Fruit fly (Drosophila melanogaster) whole organism, embryonic: Measurements from ENCODE around the gene CG15877.

ENCODE experiments used
- Aef1 ChIP-seq: fragments of 200-800 bp; sonication (Bioruptor generic); IDR thresholded peaks from 3 replicates; pipeline ENCODE4 v1.3.6; 2022; ENCODE audit warnings: missing biosample characterization, missing genetic modification characterization
- B-H1 ChIP-seq: fragments of 200-800 bp; sonication (Bioruptor generic); IDR thresholded peaks from 3 replicates; pipeline ENCODE4 v1.3.6; 2022; ENCODE audit warnings: missing biosample characterization, missing genetic modification characterization
- Blimp-1 ChIP-seq: fragments of 200-800 bp; sonication (Bioruptor generic); optimal IDR thresholded peaks from 3 replicates; lab custom pipeline; 2018; ENCODE audit warnings: missing biosample characterization, missing genetic modification characterization, mild to moderate bottlenecking, moderate library complexity, missing genetic modification reagents
- CG10543 ChIP-seq: fragments of 200-800 bp; sonication (Bioruptor generic); optimal IDR thresholded peaks from 3 replicates; lab custom pipeline; 2017; ENCODE audit warnings: missing biosample characterization, mild to moderate bottlenecking, missing genetic modification characterization, moderate library complexity
- CG11085 ChIP-seq: fragments of 200-800 bp; sonication (Bioruptor generic); IDR thresholded peaks from 2 replicates; pipeline ENCODE4 v1.3.6; 2022; ENCODE audit warnings: missing biosample characterization, missing genetic modification characterization
- CG14710 ChIP-seq: fragments of 200-800 bp; sonication (Bioruptor generic); optimal IDR thresholded peaks from 3 replicates; lab custom pipeline; 2019; ENCODE audit warnings: missing biosample characterization, mild to moderate bottlenecking, missing genetic modification characterization, moderate library complexity
- CG16863 ChIP-seq: fragments of 200-800 bp; sonication (Bioruptor generic); optimal IDR thresholded peaks from 3 replicates; lab custom pipeline; 2016; ENCODE audit warnings: missing biosample characterization, missing genetic modification characterization
- CG1832 ChIP-seq: fragments of 200-800 bp; sonication (Bioruptor generic); optimal IDR thresholded peaks from 2 replicates; lab custom pipeline; 2017; ENCODE audit warnings: missing biosample characterization, mild to moderate bottlenecking, missing genetic modification characterization, inconsistent platforms
- CG18599 ChIP-seq: fragments of 200-800 bp; sonication (Bioruptor generic); optimal IDR thresholded peaks from 3 replicates; lab custom pipeline; 2017; ENCODE audit warnings: missing biosample characterization, missing genetic modification characterization, mild to moderate bottlenecking, moderate library complexity, missing genetic modification reagents
- CG18619 ChIP-seq: fragments of 200-800 bp; sonication (Bioruptor generic); optimal IDR thresholded peaks from 3 replicates; lab custom pipeline; 2017; ENCODE audit warnings: missing biosample characterization, mild to moderate bottlenecking, missing genetic modification characterization
- CG30403 ChIP-seq: fragments of 200-800 bp; sonication (Bioruptor generic); optimal IDR thresholded peaks from 3 replicates; lab custom pipeline; 2016; ENCODE audit warnings: missing biosample characterization, missing genetic modification characterization
- CG3281 ChIP-seq: fragments of 200-800 bp; sonication (Bioruptor generic); optimal IDR thresholded peaks from 3 replicates; lab custom pipeline; 2017; ENCODE audit warnings: missing biosample characterization, mild to moderate bottlenecking, missing genetic modification characterization
- CG3407 ChIP-seq: fragments of 200-800 bp; sonication (Bioruptor generic); optimal IDR thresholded peaks from 2 replicates; lab custom pipeline; 2018; ENCODE audit warnings: missing biosample characterization, mild to moderate bottlenecking, missing genetic modification characterization
- CG34376 ChIP-seq: fragments of 200-800 bp; sonication (Bioruptor generic); optimal IDR thresholded peaks from 2 replicates; lab custom pipeline; 2018; ENCODE audit warnings: missing biosample characterization, mild to moderate bottlenecking, missing genetic modification characterization
- CG3995 ChIP-seq: fragments of 200-800 bp; sonication (Bioruptor generic); optimal IDR thresholded peaks from 3 replicates; lab custom pipeline; 2016; ENCODE audit warnings: missing biosample characterization, missing genetic modification characterization
- CG4707 ChIP-seq: fragments of 200-800 bp; sonication (Bioruptor generic); optimal IDR thresholded peaks from 2 replicates; lab custom pipeline; 2018; ENCODE audit warnings: missing biosample characterization, mild to moderate bottlenecking, missing genetic modification characterization, moderate library complexity
- CG5245 ChIP-seq: fragments of 200-800 bp; sonication (Bioruptor generic); optimal IDR thresholded peaks from 3 replicates; lab custom pipeline; 2016; ENCODE audit warnings: missing biosample characterization, missing genetic modification characterization
- CG6175 ChIP-seq: fragments of 200-800 bp; sonication (Bioruptor generic); IDR thresholded peaks from 3 replicates; pipeline ENCODE4 v1.3.6; 2022; ENCODE audit warnings: missing biosample characterization, missing genetic modification characterization
- CG6272 ChIP-seq: fragments of 200-800 bp; sonication (Bioruptor generic); IDR thresholded peaks from 2 replicates; pipeline ENCODE4 v1.3.6; 2022; ENCODE audit warnings: missing biosample characterization, missing genetic modification characterization
- CG6683 ChIP-seq: fragments of 200-800 bp; sonication (Bioruptor generic); optimal IDR thresholded peaks from 2 replicates; lab custom pipeline; 2017; ENCODE audit warnings: missing biosample characterization, mild to moderate bottlenecking, missing genetic modification characterization, missing genetic modification reagents
- CG7271 ChIP-seq: fragments of 200-800 bp; sonication (Bioruptor generic); optimal IDR thresholded peaks from 2 replicates; lab custom pipeline; 2018; ENCODE audit warnings: missing biosample characterization, mild to moderate bottlenecking, missing genetic modification characterization, moderate library complexity
- CG7839 ChIP-seq: fragments of 200-800 bp; sonication (Bioruptor generic); optimal IDR thresholded peaks from 3 replicates; lab custom pipeline; 2018; ENCODE audit warnings: missing biosample characterization, mild to moderate bottlenecking, missing genetic modification characterization, moderate library complexity
- CG8281 ChIP-seq: fragments of 200-800 bp; sonication (Bioruptor generic); optimal IDR thresholded peaks from 2 replicates; lab custom pipeline; 2018; ENCODE audit warnings: missing biosample characterization, mild to moderate bottlenecking, missing genetic modification characterization, moderate library complexity
- CG8478 ChIP-seq: fragments of >200 bp; optimal IDR thresholded peaks from 2 replicates; lab custom pipeline; 2018
- CG9437 ChIP-seq: fragments of 200-800 bp; sonication (Bioruptor generic); optimal IDR thresholded peaks from 2 replicates; lab custom pipeline; 2018; ENCODE audit warnings: missing biosample characterization, mild to moderate bottlenecking, missing genetic modification characterization
- CG9932 ChIP-seq: fragments of 200-800 bp; sonication (Bioruptor generic); IDR thresholded peaks from 2 replicates; pipeline ENCODE4 v1.3.6; 2022; ENCODE audit warnings: missing biosample characterization, missing genetic modification characterization
- CHES-1-like ChIP-seq: fragments of 200-800 bp; sonication (Bioruptor generic); optimal IDR thresholded peaks from 2 replicates; lab custom pipeline; 2016; ENCODE audit warnings: missing biosample characterization, missing genetic modification characterization
- Dll ChIP-seq: fragments of 200-800 bp; sonication (Bioruptor generic); IDR thresholded peaks from 4 replicates; pipeline ENCODE4 v1.3.6; 2022; ENCODE audit warnings: missing biosample characterization, missing genetic modification characterization; ENCODE audit not compliant: partially characterized antibody
- Dp ChIP-seq: fragments of 200-800 bp; sonication (Bioruptor generic); optimal IDR thresholded peaks from 2 replicates; lab custom pipeline; 2018; ENCODE audit warnings: missing biosample characterization, mild to moderate bottlenecking, missing genetic modification characterization, moderate library complexity
- HLHmδ ChIP-seq: fragments of 200-800 bp; sonication (Bioruptor generic); optimal IDR thresholded peaks from 2 replicates; lab custom pipeline; 2018; ENCODE audit warnings: missing biosample characterization, mild to moderate bottlenecking, missing genetic modification characterization, moderate library complexity
- Hey ChIP-seq: fragments of 200-800 bp; sonication (Bioruptor generic); optimal IDR thresholded peaks from 3 replicates; lab custom pipeline; 2018; ENCODE audit warnings: missing biosample characterization, mild to moderate bottlenecking, missing genetic modification characterization
- HmgZ ChIP-seq: fragments of 200-800 bp; sonication (Bioruptor generic); optimal IDR thresholded peaks from 2 replicates; lab custom pipeline; 2018; ENCODE audit warnings: missing biosample characterization, mild to moderate bottlenecking, missing genetic modification characterization
- Hr39 ChIP-seq: fragments of >200 bp; optimal IDR thresholded peaks from 2 replicates; lab custom pipeline; 2017
- Hr51 ChIP-seq, 2 experiments: fragments of 200-800 bp; sonication (Bioruptor generic); optimal IDR thresholded peaks; 2 replicates in 1 of 2; 3 replicates in 1 of 2; lab custom pipeline; 2016 to 2018; ENCODE audit warnings: missing biosample characterization in 2 of 2, missing genetic modification characterization in 2 of 2, mild to moderate bottlenecking in 1 of 2, moderate library complexity in 1 of 2
- Lhr ChIP-seq: fragments of 200-800 bp; sonication (Bioruptor generic); optimal IDR thresholded peaks from 3 replicates; lab custom pipeline; 2017; ENCODE audit warnings: mild to moderate bottlenecking, missing biosample characterization, missing genetic modification reagents, missing genetic modification characterization
- Lpt ChIP-seq: fragments of >200 bp; optimal IDR thresholded peaks from 2 replicates; lab custom pipeline; 2018; ENCODE audit warnings: missing biosample characterization, missing genetic modification characterization
- MTF-1 ChIP-seq: fragments of 200-800 bp; sonication (Bioruptor generic); optimal IDR thresholded peaks from 2 replicates; lab custom pipeline; 2018; ENCODE audit warnings: missing biosample characterization, mild to moderate bottlenecking, missing genetic modification characterization, borderline replicate concordance
- Max ChIP-seq: fragments of 200-800 bp; sonication (Bioruptor generic); optimal IDR thresholded peaks from 2 replicates; lab custom pipeline; 2016; ENCODE audit warnings: missing biosample characterization, mild to moderate bottlenecking, missing genetic modification characterization
- Mes4 ChIP-seq: fragments of 200-800 bp; sonication (Bioruptor generic); optimal IDR thresholded peaks from 2 replicates; lab custom pipeline; 2016; ENCODE audit warnings: missing biosample characterization, missing genetic modification characterization
- Neu2 ChIP-seq: fragments of 200-800 bp; sonication (Bioruptor generic); optimal IDR thresholded peaks from 3 replicates; lab custom pipeline; 2016; ENCODE audit warnings: missing biosample characterization, missing genetic modification characterization, borderline replicate concordance
- Nf-YB ChIP-seq: fragments of 200-800 bp; sonication (Bioruptor generic); optimal IDR thresholded peaks from 3 replicates; lab custom pipeline; 2019; ENCODE audit warnings: missing biosample characterization, mild to moderate bottlenecking, missing genetic modification characterization, moderate library complexity
- Optix ChIP-seq: fragments of 200-800 bp; sonication (Bioruptor generic); IDR thresholded peaks from 3 replicates; pipeline ENCODE4 v1.3.6; 2022; ENCODE audit warnings: missing biosample characterization, missing genetic modification characterization
- bcd ChIP-seq: fragments of 200-800 bp; sonication (Bioruptor generic); optimal IDR thresholded peaks from 2 replicates; lab custom pipeline; 2017; ENCODE audit warnings: missing biosample characterization, mild to moderate bottlenecking, missing genetic modification characterization
- btn ChIP-seq: fragments of 200-800 bp; sonication (Bioruptor generic); optimal IDR thresholded peaks from 2 replicates; lab custom pipeline; 2016; ENCODE audit warnings: missing biosample characterization, missing genetic modification characterization
- chm ChIP-seq: fragments of 200-800 bp; sonication (Bioruptor generic); IDR thresholded peaks from 2 replicates; pipeline ENCODE4 v1.3.6; 2022; ENCODE audit warnings: missing biosample characterization, missing genetic modification characterization
- dmrt11E ChIP-seq: fragments of 200-800 bp; sonication (Bioruptor generic); optimal IDR thresholded peaks from 3 replicates; lab custom pipeline; 2018; ENCODE audit warnings: missing biosample characterization, mild to moderate bottlenecking, missing genetic modification characterization, moderate library complexity
- fru ChIP-seq: fragments of >200 bp; optimal IDR thresholded peaks from 2 replicates; lab custom pipeline; 2017
- knrl ChIP-seq: fragments of 200-800 bp; sonication (Bioruptor generic); IDR thresholded peaks from 3 replicates; pipeline ENCODE4 v1.3.6; 2022; ENCODE audit warnings: missing biosample characterization, missing genetic modification characterization; ENCODE audit not compliant: partially characterized antibody
- lab ChIP-seq: fragments of 200-800 bp; sonication (Bioruptor generic); optimal IDR thresholded peaks from 3 replicates; lab custom pipeline; 2017; ENCODE audit warnings: missing biosample characterization, missing genetic modification characterization, mild to moderate bottlenecking, moderate library complexity, missing genetic modification reagents
- pzg ChIP-seq: fragments of 200-800 bp; sonication (Bioruptor generic); optimal IDR thresholded peaks from 3 replicates; lab custom pipeline; 2018; ENCODE audit warnings: missing biosample characterization, mild to moderate bottlenecking, missing genetic modification characterization, moderate library complexity
- sug ChIP-seq: fragments of 200-800 bp; optimal IDR thresholded peaks from 2 replicates; lab custom pipeline; 2019; ENCODE audit warnings: missing biosample characterization, mild to moderate bottlenecking, missing genetic modification characterization, moderate library complexity

CG15877 gene

dm6 chr3L:2371882-2372281, 5.5 kb downstream of the CG15877 start, which contains the start of the genes CG1317 and CG8993 (continued):
- TF ChIP-seq CG10543 (GFP tag; lab: Kevin White, UChicago) (peak; percentile 42), CG8478 (no peak), CHES-1-like (no peak), Nf-YB (no peak), CG3995 (peak; percentile 95), fru (no peak), HLHmδ (GFP tag; lab: Kevin White, UChicago) (no peak), Aef1 (GFP tag; lab: Robert Waterston, UW) (peak; percentile 84), Lhr (peak; percentile 69), bcd (no peak), CG1832 (no peak), CG14710 (tag; lab: Kevin White, UChicago) (peak; percentile 100), CG6683 (GFP tag; lab: Kevin White, UChicago) (no peak), sug (tag; lab: Kevin White, UChicago) (no peak), btn (GFP tag; lab: Kevin White, UChicago) (no peak), pzg (GFP tag; lab: Kevin White, UChicago) (peak; percentile 63), Blimp-1 (GFP tag; lab: Kevin White, UChicago) (peak; percentile 54), CG6272 (GFP tag; lab: Robert Waterston, UW) (peak; percentile 29; the same call in 1 of the 2 replicates), Dll (GFP tag; lab: Robert Waterston, UW) (peak; percentile 79), knrl (GFP tag; lab: Robert Waterston, UW) (peak; percentile 81), CG30403 (GFP tag; lab: Kevin White, UChicago) (peak; percentile 64), CG9437 (GFP tag; lab: Kevin White, UChicago) (no peak), Lpt (GFP tag; lab: Kevin White, UChicago) (no peak), CG7839 (tag; lab: Kevin White, UChicago) (peak; percentile 38), CG3407 (GFP tag; lab: Kevin White, UChicago) (no peak), Optix (GFP tag; lab: Robert Waterston, UW) (no peak), CG3281 (peak; percentile 19), Hr39 (lab: Kevin White, UChicago) (no peak), CG6175 (GFP tag; lab: Robert Waterston, UW) (no peak), CG5245 (GFP tag; lab: Kevin White, UChicago) (no peak), CG34376 (peak; percentile 8), Hey (tag; lab: Kevin White, UChicago) (no peak), Neu2 (GFP tag; lab: Kevin White, UChicago) (no peak), dmrt11E (peak; percentile 54), CG11085 (GFP tag; lab: Robert Waterston, UW) (no peak), CG18619 (GFP tag; lab: Kevin White, UChicago) (no peak), Hr51 (GFP tag; optimal IDR thresholded peaks at IDR 0.05; lab: Kevin White, UChicago) (peak; percentile 1 to 32), CG4707 (no peak), Max (GFP tag; lab: Kevin White, UChicago) (peak; percentile 40), lab (peak; percentile 26), CG7271 (tag; lab: Kevin White, UChicago) (no peak), B-H1 (GFP tag; lab: Robert Waterston, UW) (no peak; the same call in 2 of the 3 replicates), CG18599 (GFP tag; lab: Kevin White, UChicago) (peak; percentile 53), CG9932 (GFP tag; lab: Robert Waterston, UW) (peak; percentile 74), HmgZ (tag; lab: Kevin White, UChicago) (peak; percentile 61), Mes4 (no peak), CG16863 (GFP tag; lab: Kevin White, UChicago) (no peak), MTF-1 (GFP tag; lab: Kevin White, UChicago) (no peak), chm (no peak), CG8281 (no peak), Dp (peak; percentile 26)
